Worm (Caenorhabditis elegans): ENCODE results near the gene atgp-2.
A peak's percentile ranks its signal among the peaks of the same experiment; 100 is the strongest.

- TF ChIP-seq ceh-82 (tag; optimal IDR thresholded peaks at IDR 0.05) (no peak), nhr-90 (tag; optimal IDR thresholded peaks at IDR 0.05; ENCODE audit: poor library complexity) (peak; percentile 66), lin-39 (tag; optimal IDR thresholded peaks at IDR 0.05) (no peak), lin-35 (GFP tag; optimal IDR thresholded peaks at IDR 0.05) (peak; percentile 56 to 80), nhr-237 (tag; optimal IDR thresholded peaks at IDR 0.05) (no peak), fkh-8 (tag; optimal IDR thresholded peaks at IDR 0.05) (peak; percentile 73), skn-1 (tag; optimal IDR thresholded peaks at IDR 0.05) (peak; percentile 54), nhr-85 (tag) (peak; percentile 67), tlp-1 (tag; optimal IDR thresholded peaks at IDR 0.05) (no peak), nhr-28 (tag; optimal IDR thresholded peaks at IDR 0.05) (no peak), efl-1 (optimal IDR thresholded peaks at IDR 0.05) (peak; percentile 32 to 51), efl-1 (GFP tag; optimal IDR thresholded peaks at IDR 0.05 in 1 of 2) (peak; percentile 42 to 92), lsy-2 (tag; optimal IDR thresholded peaks at IDR 0.05) (peak; percentile 76 to 79), ama-1 (optimal IDR thresholded peaks at IDR 0.05) (peak; percentile 32)
Observed at ce11 chrII:14598367-14598766, 45.5 kb downstream of the atgp-2 start.
